Fruit fly (Drosophila melanogaster) whole organism, pupa: ENCODE results near the gene Gos28.

Source experiments
- CG10348 ChIP-seq: fragments of 200-800 bp; sonication (Bioruptor generic); IDR thresholded peaks from 2 replicates; pipeline ENCODE4 v1.3.6; 2022; ENCODE audit warnings: missing biosample characterization, missing genetic modification characterization
- CG17806 ChIP-seq: fragments of 200-800 bp; sonication (Bioruptor generic); optimal IDR thresholded peaks from 2 replicates; lab custom pipeline; 2018; ENCODE audit warnings: missing biosample characterization, mild to moderate bottlenecking, missing genetic modification characterization, moderate library complexity
- CG9948 ChIP-seq: fragments of 200-800 bp; sonication (Bioruptor generic); optimal IDR thresholded peaks from 2 replicates; lab custom pipeline; 2018; ENCODE audit warnings: missing biosample characterization, mild to moderate bottlenecking, missing genetic modification characterization, moderate library complexity
- EcR ChIP-seq: fragments of 200-800 bp; sonication (Bioruptor generic); optimal IDR thresholded peaks from 3 replicates; lab custom pipeline; 2019; ENCODE audit warnings: missing biosample characterization, missing genetic modification characterization, mild to moderate bottlenecking, moderate library complexity, missing genetic modification reagents
- Snoo ChIP-seq: fragments of 200-800 bp; sonication (Bioruptor generic); optimal IDR thresholded peaks from 3 replicates; lab custom pipeline; 2017; ENCODE audit warnings: missing biosample characterization, mild to moderate bottlenecking, missing genetic modification characterization, inconsistent platforms
- fd96Ca ChIP-seq: fragments of 200-800 bp; sonication (Bioruptor generic); IDR thresholded peaks from 3 replicates; pipeline ENCODE4 v1.3.6; 2022; ENCODE audit warnings: missing biosample characterization, missing genetic modification characterization
- gl ChIP-seq: fragments of 200-800 bp; sonication (Bioruptor generic); optimal IDR thresholded peaks from 2 replicates; lab custom pipeline; 2018; ENCODE audit warnings: missing biosample characterization, mild to moderate bottlenecking, missing genetic modification characterization
- rn ChIP-seq: fragments of 200-800 bp; sonication (Bioruptor generic); IDR thresholded peaks from 2 replicates; pipeline ENCODE4 v1.3.6; 2022; ENCODE audit warnings: missing biosample characterization, missing genetic modification characterization

- TF ChIP-seq fd96Ca (GFP tag; lab: Robert Waterston, UW) = no peak
- TF ChIP-seq rn (GFP tag; lab: Robert Waterston, UW) = no peak
- no peak for TF ChIP-seq CG10348 (GFP tag; lab: Robert Waterston, UW)
- TF ChIP-seq EcR = no peak
- no peak for TF ChIP-seq CG9948 (tag; lab: Kevin White, UChicago)
- no peak for TF ChIP-seq Snoo (tag; lab: Kevin White, UChicago)
- no peak for TF ChIP-seq CG17806 (tag; lab: Kevin White, UChicago)
- no peak for TF ChIP-seq gl (tag; lab: Kevin White, UChicago)
These were observed 22.2 kb upstream of the Gos28 start, which contains the start of gene CG14301 for dm6 chr3R:18641242-18641757.
